Fruit fly (Drosophila melanogaster) whole organism, embryonic: Measurements from ENCODE around the gene CG14960.

ENCODE experiments used
- CG2202 ChIP-seq: fragments of 200-800 bp; sonication (Bioruptor generic); optimal IDR thresholded peaks from 2 replicates; lab custom pipeline; 2018; ENCODE audit warnings: missing biosample characterization, mild to moderate bottlenecking, missing genetic modification characterization
- CTCF ChIP-seq: fragments of 200-800 bp; sonication (Bioruptor generic); optimal IDR thresholded peaks from 2 replicates; lab custom pipeline; 2017; ENCODE audit warnings: missing biosample characterization, mild to moderate bottlenecking, missing genetic modification characterization, moderate library complexity
- Camta ChIP-seq: fragments of 200-800 bp; sonication (Bioruptor generic); optimal IDR thresholded peaks from 2 replicates; lab custom pipeline; 2016; ENCODE audit warnings: missing biosample characterization, missing genetic modification characterization
- Dll ChIP-seq: fragments of 200-800 bp; sonication (Bioruptor generic); IDR thresholded peaks from 4 replicates; pipeline ENCODE4 v1.3.6; 2022; ENCODE audit warnings: missing biosample characterization, missing genetic modification characterization; ENCODE audit not compliant: partially characterized antibody
- NfI ChIP-seq: fragments of 200-800 bp; sonication (Bioruptor generic); optimal IDR thresholded peaks from 3 replicates; lab custom pipeline; 2018; ENCODE audit warnings: missing biosample characterization, mild to moderate bottlenecking, missing genetic modification characterization, moderate library complexity
- cg ChIP-seq: fragments of 200-800 bp; sonication (Bioruptor generic); optimal IDR thresholded peaks from 3 replicates; lab custom pipeline; 2019; ENCODE audit warnings: missing biosample characterization, mild to moderate bottlenecking, missing genetic modification characterization, moderate library complexity
- dmrt11E ChIP-seq: fragments of 200-800 bp; sonication (Bioruptor generic); optimal IDR thresholded peaks from 3 replicates; lab custom pipeline; 2018; ENCODE audit warnings: missing biosample characterization, mild to moderate bottlenecking, missing genetic modification characterization, moderate library complexity
- zfh2 ChIP-seq: fragments of 200-800 bp; sonication (Bioruptor generic); optimal IDR thresholded peaks from 2 replicates; lab custom pipeline; 2016; ENCODE audit warnings: missing biosample characterization, missing genetic modification characterization

- TF ChIP-seq CG2202 (tag; lab: Kevin White, UChicago) (no peak), dmrt11E (no peak), zfh2 (GFP tag; lab: Kevin White, UChicago) (no peak), Camta (no peak), NfI (GFP tag; lab: Kevin White, UChicago) (no peak), cg (GFP tag; lab: Kevin White, UChicago) (no peak), Dll (no peak), CTCF (GFP tag; lab: Kevin White, UChicago) (no peak)
Observed at dm6 chr3L:3279930-3280329, 9.1 kb downstream of the CG14960 start, which contains the start of gene CG12017.
